Worm (Caenorhabditis elegans) whole organism, mixed stage, embryonic: ENCODE measurements around the gene fbxc-22.

Experiments
- elt-3 ChIP-seq: fragments of 150-350 bp; optimal IDR thresholded peaks from 2 replicates; lab custom pipeline; 2014; ENCODE audit warnings: missing biosample characterization, missing genetic modification characterization
- lsy-2 ChIP-seq: fragments of 150-350 bp; optimal IDR thresholded peaks from 2 replicates; lab custom pipeline; 2014; ENCODE audit warnings: missing biosample characterization, missing genetic modification characterization
- nhr-12 ChIP-seq: fragments of 150-350 bp; optimal IDR thresholded peaks from 2 replicates; lab custom pipeline; 2014; ENCODE audit warnings: missing biosample characterization, missing genetic modification characterization
- ztf-11 ChIP-seq: fragments of 150-350 bp; optimal IDR thresholded peaks from 2 replicates; lab custom pipeline; 2014; ENCODE audit warnings: missing biosample characterization, missing genetic modification characterization

DNA sequence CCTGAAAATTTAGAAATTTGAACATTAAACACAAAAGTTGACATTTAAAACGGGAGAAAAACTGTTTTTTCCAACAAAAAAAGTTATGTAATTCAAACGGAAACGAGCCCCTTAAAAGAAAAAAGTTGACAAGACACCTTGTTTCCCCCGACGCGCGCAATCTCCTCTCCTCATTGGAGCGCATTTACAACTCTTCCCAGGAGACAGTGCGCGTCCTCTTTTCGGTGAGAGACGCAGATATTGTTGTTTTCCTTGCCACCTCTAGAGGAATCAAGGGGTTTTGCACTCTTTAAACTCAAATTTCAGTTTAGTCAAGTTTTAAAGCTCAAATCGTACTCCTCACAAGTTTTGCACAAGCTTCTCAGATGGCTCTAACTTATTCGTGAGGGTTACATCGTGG lies 5.0 kb upstream of the fbxc-22 start, which contains the start of gene F58E1.13:
- TF ChIP-seq elt-3 (tag; lab: Kevin White, UChicago) (no peak), ztf-11 (tag; lab: Kevin White, UChicago) (no peak), lsy-2 (tag; lab: Kevin White, UChicago) (no peak), nhr-12 (tag; lab: Kevin White, UChicago) (no peak)
